Fruit fly (Drosophila melanogaster) S2 (cell line): ENCODE data around the gene CYLD.

Source experiments
- CG8478 ChIP-seq: fragments of >200 bp; optimal IDR thresholded peaks from 2 replicates; lab custom pipeline; 2018
- CTCF ChIP-seq, 2 experiments: fragments of >200 bp; optimal IDR thresholded peaks; 2 replicates each; lab custom pipeline; 2018

DNA sequence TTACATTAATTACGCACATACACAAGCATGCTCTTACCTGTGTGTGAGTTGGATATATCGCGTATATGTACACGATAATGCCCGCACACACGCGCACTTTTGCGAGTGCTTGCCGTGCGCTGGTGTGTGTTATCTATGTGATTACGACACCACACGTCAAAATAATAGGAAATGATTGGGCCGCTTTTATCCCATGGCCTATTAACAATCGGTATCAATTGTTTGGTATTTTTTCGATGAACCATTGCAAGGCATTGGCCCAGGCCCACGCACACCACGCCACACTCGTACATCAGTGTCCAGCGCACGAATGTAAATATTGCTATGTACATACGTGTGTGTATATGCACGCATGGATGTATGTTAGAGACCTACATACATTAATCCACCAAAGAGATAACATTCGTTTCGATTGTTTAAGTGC, 35.2 kb upstream of the CYLD start:
- no peak for TF ChIP-seq CG8478 (lab: Kevin White, UChicago)
- TF ChIP-seq CTCF (optimal IDR thresholded peaks at IDR 0.05; lab: Kevin White, UChicago): no peak
